Worm (Caenorhabditis elegans): ENCODE results near the gene ncs-7.

The ncs-7 gene

DNA sequence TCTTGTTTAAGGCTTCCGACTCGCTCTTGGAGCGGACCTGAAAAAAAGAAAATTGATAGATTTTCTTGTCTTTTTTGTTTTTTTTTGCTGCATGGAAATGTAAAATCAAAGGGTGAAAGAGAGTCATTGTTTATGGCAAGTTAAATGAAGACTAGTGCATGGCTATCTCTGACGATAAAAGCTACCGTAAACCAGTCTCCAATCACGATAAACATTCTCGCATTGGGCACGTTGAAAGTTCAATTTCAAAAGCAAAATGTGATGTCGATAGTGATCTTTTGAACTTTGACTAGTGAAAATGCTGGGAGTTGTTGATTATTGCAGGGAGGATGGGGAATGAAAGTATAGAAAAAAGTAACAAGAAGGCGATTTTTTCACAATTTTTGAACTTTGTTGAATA, 12.3 kb downstream of the ncs-7 start:
- peak in 1 of 6 experiments; percentile 25 for TF ChIP-seq elt-3 (tag; optimal IDR thresholded peaks at IDR 0.05)
- TF ChIP-seq dpl-1 (GFP tag; optimal IDR thresholded peaks at IDR 0.05), result no peak
- peak; percentile 55 for TF ChIP-seq blmp-1 (tag; optimal IDR thresholded peaks at IDR 0.05)
- peak in 1 of 2 experiments; percentile 39 for TF ChIP-seq lsy-2 (tag; optimal IDR thresholded peaks at IDR 0.05)

DNA sequence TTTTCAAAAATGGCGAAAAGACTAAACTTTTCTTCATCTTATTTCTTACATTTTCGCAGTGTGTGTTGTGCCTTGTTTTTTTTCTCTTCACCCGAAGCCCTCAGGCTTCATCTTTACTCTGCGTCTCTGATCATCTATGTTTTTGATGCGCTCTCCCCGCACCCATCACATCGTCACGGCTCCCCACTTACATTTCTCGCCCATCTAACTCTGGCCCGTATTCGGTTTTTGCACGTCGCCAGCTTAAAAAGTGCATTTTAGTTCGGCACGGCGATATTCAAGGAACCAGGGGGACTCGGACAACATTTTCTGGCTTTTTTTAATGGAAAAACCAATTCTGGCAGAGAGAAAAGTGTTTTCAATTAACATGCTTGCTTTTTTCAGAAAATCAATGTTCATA, 13.0 kb downstream of the ncs-7 start:
- peak in 2 of 3 experiments; percentile 7 to 40 for TF ChIP-seq ceh-82 (tag; optimal IDR thresholded peaks at IDR 0.05)
- TF ChIP-seq nhr-19 (GFP tag; conservative IDR thresholded peaks at IDR 0.05), result 0 out of 2 replicates have a peak, but pooled peaks have one; percentile 7
- no peak for TF ChIP-seq fkh-4 (tag; optimal IDR thresholded peaks at IDR 0.05; ENCODE audit: borderline replicate concordance)
- peak; percentile 3 for TF ChIP-seq snu-23 (GFP tag; optimal IDR thresholded peaks at IDR 0.05)
- TF ChIP-seq swsn-7 (tag; optimal IDR thresholded peaks at IDR 0.05), result peak; percentile 16
- TF ChIP-seq mep-1 (tag; optimal IDR thresholded peaks at IDR 0.05), result peak; percentile 37
- TF ChIP-seq fkh-10 (GFP tag; optimal IDR thresholded peaks at IDR 0.05), result peak; percentile 70
- TF ChIP-seq fkh-8 (tag; optimal IDR thresholded peaks at IDR 0.05), result peak; percentile 76
- TF ChIP-seq lsy-2 (tag; optimal IDR thresholded peaks at IDR 0.05), result peak in 1 of 2 experiments; percentile 13
- TF ChIP-seq nhr-71 (tag; optimal IDR thresholded peaks at IDR 0.05), result peak; percentile 30
- no peak for TF ChIP-seq mef-2 (tag; optimal IDR thresholded peaks at IDR 0.05)
- TF ChIP-seq fos-1 (tag; optimal IDR thresholded peaks at IDR 0.05), result peak; percentile 32
- TF ChIP-seq pax-3 (tag; optimal IDR thresholded peaks at IDR 0.05), result peak; percentile 43
- TF ChIP-seq unc-130 (tag; optimal IDR thresholded peaks at IDR 0.05), result no peak
- TF ChIP-seq nhr-47 (tag; optimal IDR thresholded peaks at IDR 0.05), result peak; percentile 4
- no peak for TF ChIP-seq ces-1 (GFP tag; optimal IDR thresholded peaks at IDR 0.05)
- TF ChIP-seq lin-14 (GFP tag; optimal IDR thresholded peaks at IDR 0.05), result peak; percentile 78
- TF ChIP-seq aha-1 (tag; optimal IDR thresholded peaks at IDR 0.05), result peak; percentile 10

DNA sequence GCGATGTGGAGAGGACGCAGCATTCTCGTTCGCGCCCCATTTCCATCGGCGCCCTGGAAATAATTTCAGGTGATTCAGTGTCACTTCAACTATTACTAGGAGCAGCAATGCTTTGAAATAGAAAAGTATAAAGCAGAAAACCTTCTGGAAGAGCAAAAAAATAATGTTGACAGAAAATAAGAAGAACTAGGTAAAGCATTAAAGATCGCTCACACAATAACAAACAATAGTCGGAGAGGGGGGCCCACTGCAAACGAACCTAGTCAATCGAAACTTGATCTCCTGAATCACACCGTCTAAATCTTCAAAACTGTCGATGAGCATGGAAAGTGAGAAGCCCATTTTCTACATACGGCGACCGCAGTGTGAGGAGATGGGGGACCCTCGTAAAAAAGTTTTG, 13.6 kb downstream of the ncs-7 start:
- TF ChIP-seq nhr-71 (tag; optimal IDR thresholded peaks at IDR 0.05) (no peak), fkh-4 (tag; optimal IDR thresholded peaks at IDR 0.05; ENCODE audit: borderline replicate concordance) (no peak), ztf-11 (tag; optimal IDR thresholded peaks at IDR 0.05) (no peak), nhr-12 (tag; optimal IDR thresholded peaks at IDR 0.05) (no peak)

DNA sequence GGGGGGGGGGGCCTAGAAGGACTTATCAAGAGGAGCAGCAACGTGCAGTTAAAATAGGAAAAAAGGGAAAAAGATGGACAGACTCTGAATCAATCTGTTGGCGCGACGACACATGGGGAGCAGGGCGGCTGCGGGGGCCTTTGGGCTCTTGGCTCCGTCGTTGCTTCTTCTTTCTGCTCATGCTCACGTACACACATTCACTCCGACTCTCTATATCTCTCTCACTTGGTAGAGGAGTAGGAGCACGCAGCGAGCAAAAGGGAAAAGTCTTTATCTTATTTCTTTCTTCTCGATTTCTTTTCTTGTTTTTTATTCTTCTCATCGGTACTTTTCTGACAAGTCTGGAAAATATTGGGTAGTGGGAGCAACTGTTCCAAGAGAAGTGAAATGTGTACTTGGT, 14.0 kb downstream of the ncs-7 start:
- TF ChIP-seq dpl-1 (GFP tag; optimal IDR thresholded peaks at IDR 0.05) (no peak), mab-9 (GFP tag; IDR thresholded peaks at IDR 0.05) (no peak), egl-13 (tag; optimal IDR thresholded peaks at IDR 0.05) (no peak), snu-23 (GFP tag; optimal IDR thresholded peaks at IDR 0.05) (peak; percentile 42), aly-2 (tag; optimal IDR thresholded peaks at IDR 0.05) (no peak), ces-1 (GFP tag; optimal IDR thresholded peaks at IDR 0.05) (no peak), swsn-7 (tag; optimal IDR thresholded peaks at IDR 0.05) (peak; percentile 21), C34B4.2 (tag; optimal IDR thresholded peaks at IDR 0.05) (no peak), skn-1 (tag; optimal IDR thresholded peaks at IDR 0.05) (no peak), pax-3 (tag; optimal IDR thresholded peaks at IDR 0.05) (no peak), ets-5 (GFP tag; IDR thresholded peaks at IDR 0.05) (no peak), lin-13 (GFP tag; optimal IDR thresholded peaks at IDR 0.05) (no peak), lsy-2 (tag; optimal IDR thresholded peaks at IDR 0.05) (peak in 1 of 2 experiments; percentile 40), sup-37 (GFP tag; optimal IDR thresholded peaks at IDR 0.05) (no peak), fkh-8 (tag; optimal IDR thresholded peaks at IDR 0.05) (peak; percentile 28), aha-1 (tag; optimal IDR thresholded peaks at IDR 0.05) (no peak), tlp-1 (tag; optimal IDR thresholded peaks at IDR 0.05) (no peak), fos-1 (tag; optimal IDR thresholded peaks at IDR 0.05) (no peak), mef-2 (tag; optimal IDR thresholded peaks at IDR 0.05) (no peak), ztf-11 (tag; optimal IDR thresholded peaks at IDR 0.05) (no peak), rnt-1 (tag; optimal IDR thresholded peaks at IDR 0.05) (peak; percentile 28), snpc-4 (tag; optimal IDR thresholded peaks at IDR 0.05) (no peak), fkh-4 (tag; optimal IDR thresholded peaks at IDR 0.05; ENCODE audit: borderline replicate concordance) (no peak), dsc-1 (tag; optimal IDR thresholded peaks at IDR 0.05) (peak; percentile 1), nhr-84 (tag; optimal IDR thresholded peaks at IDR 0.05) (no peak), efl-3 (GFP tag; optimal IDR thresholded peaks at IDR 0.05) (no peak), sox-4 (tag; optimal IDR thresholded peaks at IDR 0.05) (no peak), unc-86 (tag; optimal IDR thresholded peaks at IDR 0.05) (no peak), Y116A8C.19 (tag; optimal IDR thresholded peaks at IDR 0.05; ENCODE audit: borderline replicate concordance) (no peak), xbp-1 (tag; optimal IDR thresholded peaks at IDR 0.05) (no peak), nhr-237 (tag; optimal IDR thresholded peaks at IDR 0.05) (no peak), ceh-8 (GFP tag; optimal IDR thresholded peaks at IDR 0.05) (no peak), hpl-2 (GFP tag; optimal IDR thresholded peaks at IDR 0.05) (no peak), isw-1 (GFP tag; IDR thresholded peaks at IDR 0.05) (no peak), fkh-10 (GFP tag; optimal IDR thresholded peaks at IDR 0.05) (peak; percentile 61)

All from whole organism, L1 larva.